Fruit fly (Drosophila melanogaster): ENCODE results near the gene alpha-Man-Ia.

dm6 chrX:10300140-10300539 is 25.6 kb downstream of the alpha-Man-Ia start:
- TF ChIP-seq bab1 (GFP tag; optimal IDR thresholded peaks at IDR 0.05) (no peak), pad (GFP tag; optimal IDR thresholded peaks at IDR 0.05) (no peak), CG33017 (tag; optimal IDR thresholded peaks at IDR 0.05) (no peak)
